Worm (Caenorhabditis elegans) whole organism, young adult: ENCODE data around the gene F49E12.12.

ENCODE experiments used
- hmg-1.2 ChIP-seq: fragments of 200-800 bp; sonication (Bioruptor generic); IDR thresholded peaks from 2 replicates; pipeline ENCODE4 v1.3.6; 2022; ENCODE audit warnings: missing genetic modification reagents, missing genetic modification characterization, missing compliant biosample characterization
- let-526 ChIP-seq: fragments of 200-800 bp; sonication (Bioruptor generic); IDR thresholded peaks from 2 replicates; pipeline ENCODE4 v1.3.6; 2022; ENCODE audit warnings: missing genetic modification reagents, missing genetic modification characterization, missing compliant biosample characterization
- snpc-3.4 ChIP-seq: sonication (generic microtip); optimal IDR thresholded peaks from 2 replicates; lab custom pipeline; 2017; ENCODE audit warnings: missing genetic modification characterization, mild to moderate bottlenecking, missing compliant biosample characterization, antibody characterized with exemption, moderate library complexity, missing genotype, missing genetic modification reagents

DNA sequence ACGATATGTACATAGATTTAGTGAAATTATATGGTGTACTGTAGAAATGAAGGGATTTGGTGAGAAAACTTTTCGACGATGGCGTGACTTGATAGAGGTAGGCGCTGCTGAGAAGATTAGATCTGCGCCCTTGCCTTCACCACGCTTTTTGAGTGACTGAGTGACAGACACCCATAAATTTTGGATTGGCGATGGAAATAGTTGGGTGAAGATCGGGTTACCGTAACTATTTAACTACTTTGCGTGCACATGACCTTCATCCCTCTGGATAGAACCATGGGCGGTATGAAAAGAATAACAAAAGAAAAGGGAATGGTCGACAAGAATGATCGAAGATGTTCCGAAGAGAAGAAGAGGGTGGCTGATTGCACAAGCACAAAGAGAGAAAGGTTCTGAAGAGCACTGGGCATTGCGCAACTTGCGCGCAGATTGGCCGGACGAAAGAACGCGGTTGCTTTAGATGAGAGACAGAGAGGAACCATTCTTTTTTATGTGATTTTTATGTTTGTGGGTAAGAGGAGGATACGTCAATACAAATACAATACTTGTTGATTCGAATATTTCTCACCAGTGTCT is 34.3 kb downstream of the F49E12.12 start:
- no peak for TF ChIP-seq snpc-3.4
- no peak for TF ChIP-seq hmg-1.2 (GFP tag; lab: Robert Waterston, UW)
- TF ChIP-seq let-526 (GFP tag; lab: Robert Waterston, UW) = no peak
